Worm (Caenorhabditis elegans) whole organism, L4 larva: ENCODE data around the gene ncr-2.

Experiments
- F37D6.2 ChIP-seq: sonication (generic microtip); optimal IDR thresholded peaks from 2 replicates; lab custom pipeline; 2016; ENCODE audit warnings: mild to moderate bottlenecking, missing genetic modification characterization, missing compliant biosample characterization
- T26A8.4 ChIP-seq: fragments of 200-800 bp; sonication (Bioruptor generic); IDR thresholded peaks from 2 replicates; pipeline ENCODE4 v1.3.6; 2022; ENCODE audit warnings: missing genetic modification characterization, missing compliant biosample characterization
- fos-1 ChIP-seq: fragments of 150-350 bp; optimal IDR thresholded peaks from 2 replicates; lab custom pipeline; 2014; ENCODE audit warnings: missing biosample characterization, missing genetic modification characterization
- lin-29 ChIP-seq: fragments of 200-800 bp; sonication (Bioruptor generic); IDR thresholded peaks from 2 replicates; pipeline ENCODE4 v1.3.6; 2022; ENCODE audit warnings: missing genetic modification reagents, missing genetic modification characterization, missing compliant biosample characterization
- pha-4 ChIP-seq, 2 experiments: fragments of 150-350 bp in 1 of 2; fragments of 200-800 bp in 1 of 2; sonication (Bioruptor generic) in 1 of 2; IDR thresholded peaks in 1 of 2; optimal IDR thresholded peaks in 1 of 2; 2 replicates each; pipeline versions ENCODE4 v1.3.6 to Lab custom; 2014 to 2022; ENCODE audit warnings: missing genetic modification characterization in 2 of 2, missing genetic modification reagents in 2 of 2, missing biosample characterization in 1 of 2, missing compliant biosample characterization in 1 of 2
- snpc-4 ChIP-seq: fragments of 150-350 bp; optimal IDR thresholded peaks from 2 replicates; lab custom pipeline; 2014; ENCODE audit warnings: missing biosample characterization, missing genetic modification characterization
- unc-39 ChIP-seq: sonication (generic microtip); optimal IDR thresholded peaks from 2 replicates; lab custom pipeline; 2017; ENCODE audit warnings: missing biosample characterization, missing genetic modification characterization
- unc-62 ChIP-seq, 3 experiments: fragments of 150-350 bp in 1 of 3; sonication (generic microtip); optimal IDR thresholded peaks in 2 of 3; peaks in 1 of 3; 1 replicate in 1 of 3; 2 replicates in 2 of 3; lab custom pipeline; 2014 to 2017; ENCODE audit warnings: missing biosample characterization in 3 of 3, missing genetic modification characterization in 3 of 3, missing genetic modification reagents in 3 of 3, missing genotype in 1 of 3

- TF ChIP-seq pha-4 (GFP tag; IDR thresholded peaks at IDR 0.05; lab: Robert Waterston, UW) (no peak), pha-4 (tag; optimal IDR thresholded peaks at IDR 0.05; lab: Kevin White, UChicago) (no peak), fos-1 (tag; lab: Kevin White, UChicago) (no peak), lin-29 (GFP tag; lab: Robert Waterston, UW) (no peak), unc-39 (no peak), T26A8.4 (GFP tag; lab: Robert Waterston, UW) (no peak), unc-62 (GFP tag; optimal IDR thresholded peaks at IDR 0.05 in 1 of 2; lab: Kevin White, UChicago) (no peak), unc-62 (tag; optimal IDR thresholded peaks at IDR 0.05; lab: Kevin White, UChicago) (no peak), F37D6.2 (tag; lab: Kevin White, UChicago) (no peak), snpc-4 (tag; lab: Kevin White, UChicago) (no peak)
Measured at ce11 chrIII:8299734-8300133, 41.6 kb downstream of the ncr-2 start.
